Worm (Caenorhabditis elegans) whole organism, L1 larva: ENCODE measurements around the gene tomm-70.

ENCODE experiments used
- C04F5.9 ChIP-seq: sonication (generic microtip); optimal IDR thresholded peaks from 2 replicates; lab custom pipeline; 2016; ENCODE audit warnings: missing genetic modification characterization, missing compliant biosample characterization
- aha-1 ChIP-seq: fragments of 150-350 bp; optimal IDR thresholded peaks from 2 replicates; lab custom pipeline; 2014; ENCODE audit warnings: missing biosample characterization, missing genetic modification characterization
- ceh-8 ChIP-seq: fragments of 200-800 bp; sonication (Bioruptor generic); optimal IDR thresholded peaks from 2 replicates; lab custom pipeline; 2018; ENCODE audit warnings: mild to moderate bottlenecking, missing genetic modification characterization, moderate library complexity, missing compliant biosample characterization
- ceh-82 ChIP-seq, 3 experiments: fragments of 150-350 bp in 1 of 3; sonication (generic microtip) in 2 of 3; optimal IDR thresholded peaks; 2 replicates each; lab custom pipeline; 2014 to 2017; ENCODE audit warnings: missing biosample characterization in 3 of 3, missing genetic modification characterization in 3 of 3
- dpl-1 ChIP-seq, 3 experiments: fragments of 150-350 bp in 2 of 3; sonication (generic microtip) in 1 of 3; optimal IDR thresholded peaks; 2 replicates each; lab custom pipeline; 2014 to 2017; ENCODE audit warnings: missing biosample characterization in 3 of 3, missing genetic modification characterization in 3 of 3, missing genetic modification reagents in 3 of 3
- dsc-1 ChIP-seq: sonication (generic microtip); optimal IDR thresholded peaks from 2 replicates; lab custom pipeline; 2016; ENCODE audit warnings: mild to moderate bottlenecking, missing genetic modification characterization, missing compliant biosample characterization
- efl-1 ChIP-seq, 4 experiments: fragments of 150-350 bp; optimal IDR thresholded peaks in 3 of 4; peaks in 1 of 4; 1 replicate in 1 of 4; 2 replicates in 3 of 4; lab custom pipeline; 2014; ENCODE audit warnings: missing biosample characterization in 2 of 4, missing genetic modification characterization in 2 of 4, missing genetic modification reagents in 2 of 4
- efl-3 ChIP-seq: fragments of 200-800 bp; sonication (Bioruptor generic); optimal IDR thresholded peaks from 2 replicates; lab custom pipeline; 2018; ENCODE audit warnings: mild to moderate bottlenecking, missing genetic modification characterization, missing compliant biosample characterization
- elt-2 ChIP-seq: sonication (generic microtip); optimal IDR thresholded peaks from 2 replicates; lab custom pipeline; 2016; ENCODE audit warnings: missing genetic modification characterization, mild to moderate bottlenecking, inconsistent platforms, missing compliant biosample characterization, missing genetic modification reagents
- fkh-10 ChIP-seq: sonication (generic microtip); optimal IDR thresholded peaks from 2 replicates; lab custom pipeline; 2017; ENCODE audit warnings: missing biosample characterization, missing genetic modification reagents, missing genetic modification characterization
- fkh-4 ChIP-seq: sonication (generic microtip); optimal IDR thresholded peaks from 2 replicates; lab custom pipeline; 2016; ENCODE audit warnings: missing compliant biosample characterization, missing genetic modification characterization, borderline replicate concordance
- fkh-8 ChIP-seq: sonication (generic microtip); optimal IDR thresholded peaks from 2 replicates; lab custom pipeline; 2016; ENCODE audit warnings: mild to moderate bottlenecking, missing genetic modification characterization, missing compliant biosample characterization
- fos-1 ChIP-seq: fragments of 150-350 bp; optimal IDR thresholded peaks from 2 replicates; lab custom pipeline; 2014; ENCODE audit warnings: missing biosample characterization, missing genetic modification characterization
- jun-1 ChIP-seq: fragments of 150-350 bp; optimal IDR thresholded peaks from 2 replicates; lab custom pipeline; 2014; ENCODE audit warnings: missing biosample characterization, missing genetic modification reagents, missing genetic modification characterization
- lin-13 ChIP-seq: fragments of 150-350 bp; optimal IDR thresholded peaks from 2 replicates; lab custom pipeline; 2014; ENCODE audit warnings: missing biosample characterization, missing genetic modification reagents, missing genetic modification characterization
- lin-14 ChIP-seq: fragments of 200-800 bp; sonication (Bioruptor generic); optimal IDR thresholded peaks from 2 replicates; lab custom pipeline; 2018; ENCODE audit warnings: mild to moderate bottlenecking, missing genetic modification characterization, moderate library complexity, missing compliant biosample characterization
- lin-15B ChIP-seq: fragments of 150-350 bp; sonication (generic microtip); optimal IDR thresholded peaks from 3 replicates; lab custom pipeline; 2014; ENCODE audit warnings: missing biosample characterization, missing genetic modification characterization
- lin-39 ChIP-seq: fragments of 150-350 bp; optimal IDR thresholded peaks from 2 replicates; lab custom pipeline; 2014; ENCODE audit warnings: missing biosample characterization, missing genetic modification reagents, missing genetic modification characterization
- lsy-2 ChIP-seq, 2 experiments: fragments of 150-350 bp; optimal IDR thresholded peaks; 2 replicates each; lab custom pipeline; 2014; ENCODE audit warnings: missing biosample characterization in 2 of 2, missing genetic modification characterization in 2 of 2
- mab-9 ChIP-seq: fragments of 200-800 bp; sonication (Bioruptor generic); IDR thresholded peaks from 2 replicates; pipeline ENCODE4 v1.3.6; 2022; ENCODE audit warnings: missing genetic modification reagents, missing genetic modification characterization, missing compliant biosample characterization
- mep-1 ChIP-seq: fragments of 150-350 bp; optimal IDR thresholded peaks from 2 replicates; lab custom pipeline; 2014; ENCODE audit warnings: missing biosample characterization, missing genetic modification characterization
- nhr-12 ChIP-seq: sonication (generic microtip); optimal IDR thresholded peaks from 2 replicates; lab custom pipeline; 2017; ENCODE audit warnings: missing biosample characterization, missing genetic modification characterization
- nhr-237 ChIP-seq: fragments of 150-350 bp; optimal IDR thresholded peaks from 2 replicates; lab custom pipeline; 2014; ENCODE audit warnings: missing biosample characterization, missing genetic modification characterization
- nhr-47 ChIP-seq: sonication (generic microtip); optimal IDR thresholded peaks from 2 replicates; lab custom pipeline; 2016; ENCODE audit warnings: mild to moderate bottlenecking, missing genetic modification characterization, moderate library complexity, missing compliant biosample characterization
- nhr-71 ChIP-seq: sonication (generic microtip); optimal IDR thresholded peaks from 2 replicates; lab custom pipeline; 2016; ENCODE audit warnings: mild to moderate bottlenecking, missing genetic modification characterization, moderate library complexity, missing compliant biosample characterization
- nhr-76 ChIP-seq: sonication (generic microtip); optimal IDR thresholded peaks from 2 replicates; lab custom pipeline; 2017; ENCODE audit warnings: missing biosample characterization, missing genetic modification characterization
- nhr-84 ChIP-seq: sonication (generic microtip); optimal IDR thresholded peaks from 2 replicates; lab custom pipeline; 2017; ENCODE audit warnings: missing biosample characterization, missing genetic modification characterization
- nhr-85 ChIP-seq: sonication (generic microtip); peaks from one replicate; lab custom pipeline; 2016; ENCODE audit warnings: missing genetic modification characterization, inconsistent platforms, missing compliant biosample characterization
- nhr-90 ChIP-seq: sonication (generic microtip); optimal IDR thresholded peaks from 2 replicates; lab custom pipeline; 2016; ENCODE audit warnings: mild to moderate bottlenecking, missing genetic modification characterization, missing compliant biosample characterization; ENCODE audit not compliant: poor library complexity
- pqm-1 ChIP-seq: sonication (generic microtip); optimal IDR thresholded peaks from 3 replicates; lab custom pipeline; 2017; ENCODE audit warnings: missing biosample characterization, missing genetic modification characterization
- sup-37 ChIP-seq: fragments of 200-800 bp; sonication (Bioruptor generic); optimal IDR thresholded peaks from 2 replicates; lab custom pipeline; 2018; ENCODE audit warnings: mild to moderate bottlenecking, missing genetic modification characterization, missing compliant biosample characterization
- swsn-7 ChIP-seq: sonication (generic microtip); optimal IDR thresholded peaks from 2 replicates; lab custom pipeline; 2016; ENCODE audit warnings: missing genetic modification characterization, missing compliant biosample characterization
- unc-30 ChIP-seq: sonication (generic microtip); optimal IDR thresholded peaks from 2 replicates; lab custom pipeline; 2017; ENCODE audit warnings: missing biosample characterization, missing genetic modification characterization
- vab-15 ChIP-seq: sonication (generic microtip); optimal IDR thresholded peaks from 2 replicates; lab custom pipeline; 2017; ENCODE audit warnings: missing genotype, mild to moderate bottlenecking, missing genetic modification characterization, missing compliant biosample characterization
- zip-4 ChIP-seq: fragments of 200-800 bp; sonication (Bioruptor generic); optimal IDR thresholded peaks from 2 replicates; lab custom pipeline; 2018; ENCODE audit warnings: mild to moderate bottlenecking, missing genetic modification characterization, moderate library complexity, missing compliant biosample characterization
- ztf-11 ChIP-seq, 2 experiments: sonication (generic microtip); optimal IDR thresholded peaks; 2 replicates each; lab custom pipeline; 2016 to 2017; ENCODE audit warnings: missing genetic modification characterization in 2 of 2, missing biosample characterization in 1 of 2, missing compliant biosample characterization in 1 of 2

Gene tomm-70

DNA sequence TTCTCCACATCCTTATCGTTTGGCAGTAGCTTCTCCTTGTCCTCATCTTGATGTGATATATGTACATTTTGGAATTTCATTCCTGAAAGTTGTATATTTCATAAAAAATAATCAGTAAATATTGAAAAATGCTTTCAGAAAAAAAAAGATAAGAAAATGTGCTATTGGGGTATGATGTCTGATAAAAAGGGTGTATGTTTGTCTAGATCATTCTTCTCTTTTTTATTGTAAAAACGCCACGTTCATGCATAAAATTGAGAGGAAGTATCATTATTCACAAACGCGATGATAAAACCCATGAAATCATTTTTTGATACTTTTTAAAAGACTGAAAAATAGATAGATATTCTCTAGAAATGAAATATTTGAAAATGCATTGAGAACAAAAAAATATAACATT lies 5.9 kb downstream of the tomm-70 start:
- TF ChIP-seq sup-37 (GFP tag; lab: Kevin White, UChicago), result no peak
- no peak for TF ChIP-seq C04F5.9 (tag; lab: Kevin White, UChicago)
- TF ChIP-seq mab-9 (GFP tag; lab: Robert Waterston, UW), result no peak
- peak; percentile 18 for TF ChIP-seq lin-14 (GFP tag; lab: Kevin White, UChicago)
- no peak for TF ChIP-seq unc-30 (tag; lab: Kevin White, UChicago)
- TF ChIP-seq lin-15B (tag; lab: Kevin White, UChicago), result no peak
- TF ChIP-seq elt-2 (tag; lab: Kevin White, UChicago), result peak; percentile 85
- no peak for TF ChIP-seq nhr-71
- TF ChIP-seq dpl-1 (GFP tag; optimal IDR thresholded peaks at IDR 0.05; lab: Kevin White, UChicago), result no peak
- no peak for TF ChIP-seq nhr-90 (tag; lab: Kevin White, UChicago)
- TF ChIP-seq lin-39, result no peak
- TF ChIP-seq fos-1, result no peak
- TF ChIP-seq pqm-1, result peak; percentile 68
- TF ChIP-seq lin-13, result no peak
- no peak for TF ChIP-seq ceh-82 (tag; optimal IDR thresholded peaks at IDR 0.05; lab: Kevin White, UChicago)
- TF ChIP-seq nhr-76 (tag; lab: Kevin White, UChicago), result no peak
- TF ChIP-seq jun-1, result peak; percentile 28
- TF ChIP-seq fkh-4 (tag; lab: Kevin White, UChicago), result no peak
- no peak for TF ChIP-seq nhr-85 (tag; lab: Kevin White, UChicago)
- TF ChIP-seq, all 84 proteins: peak for 4

DNA sequence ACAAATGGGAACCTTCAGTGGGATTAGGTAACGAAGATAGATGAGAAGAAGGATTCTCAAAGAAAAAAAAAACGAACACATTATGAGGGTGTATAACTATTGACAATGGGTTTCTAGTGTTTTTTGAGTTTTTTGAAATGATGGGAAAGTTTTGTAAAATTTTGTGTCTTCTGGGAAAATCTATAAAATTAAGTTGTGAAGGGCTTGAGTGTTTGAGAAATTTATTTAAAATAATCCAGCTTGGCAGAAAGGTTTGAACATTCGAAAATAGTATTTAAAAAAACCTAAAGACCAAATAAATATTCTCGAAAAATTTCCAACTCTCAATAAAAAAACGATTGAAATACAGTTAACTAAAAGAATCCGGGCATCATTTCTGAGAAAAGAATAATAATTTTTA lies 9.3 kb downstream of the tomm-70 start:
- TF ChIP-seq vab-15 (tag; lab: Kevin White, UChicago) (no peak), ceh-8 (no peak), nhr-47 (tag; lab: Kevin White, UChicago) (no peak), nhr-237 (tag; lab: Kevin White, UChicago) (no peak), fkh-8 (tag; lab: Kevin White, UChicago) (no peak), efl-3 (GFP tag; lab: Kevin White, UChicago) (no peak), zip-4 (GFP tag; lab: Kevin White, UChicago) (no peak), aha-1 (tag; lab: Kevin White, UChicago) (no peak), fkh-4 (tag; lab: Kevin White, UChicago) (no peak), lsy-2 (tag; optimal IDR thresholded peaks at IDR 0.05; lab: Kevin White, UChicago) (no peak), ztf-11 (tag; optimal IDR thresholded peaks at IDR 0.05; lab: Kevin White, UChicago) (no peak)
- TF ChIP-seq, all 84 proteins: peak for 0

DNA sequence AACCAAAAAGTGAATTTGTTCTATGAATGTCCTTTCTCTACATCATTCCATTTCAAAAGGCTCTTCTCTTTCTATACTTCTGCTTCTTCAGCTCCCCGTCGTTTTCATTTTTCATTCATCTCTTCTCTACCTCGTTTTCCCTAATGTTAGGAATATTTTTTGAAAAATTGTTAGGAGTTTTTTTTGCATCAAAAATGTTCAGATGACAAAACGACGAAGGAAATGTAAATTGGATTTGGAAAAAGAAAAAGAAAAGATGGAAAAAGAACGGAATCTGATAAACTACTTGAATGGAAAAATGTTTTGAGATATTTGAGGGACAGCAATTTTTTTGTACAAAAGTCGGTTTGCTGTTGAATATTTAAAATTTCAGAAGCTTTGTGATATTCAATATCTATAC lies 9.8 kb downstream of the tomm-70 start:
- TF ChIP-seq swsn-7 (tag; lab: Kevin White, UChicago) (no peak), lin-14 (GFP tag; lab: Kevin White, UChicago) (peak; percentile 1)

DNA sequence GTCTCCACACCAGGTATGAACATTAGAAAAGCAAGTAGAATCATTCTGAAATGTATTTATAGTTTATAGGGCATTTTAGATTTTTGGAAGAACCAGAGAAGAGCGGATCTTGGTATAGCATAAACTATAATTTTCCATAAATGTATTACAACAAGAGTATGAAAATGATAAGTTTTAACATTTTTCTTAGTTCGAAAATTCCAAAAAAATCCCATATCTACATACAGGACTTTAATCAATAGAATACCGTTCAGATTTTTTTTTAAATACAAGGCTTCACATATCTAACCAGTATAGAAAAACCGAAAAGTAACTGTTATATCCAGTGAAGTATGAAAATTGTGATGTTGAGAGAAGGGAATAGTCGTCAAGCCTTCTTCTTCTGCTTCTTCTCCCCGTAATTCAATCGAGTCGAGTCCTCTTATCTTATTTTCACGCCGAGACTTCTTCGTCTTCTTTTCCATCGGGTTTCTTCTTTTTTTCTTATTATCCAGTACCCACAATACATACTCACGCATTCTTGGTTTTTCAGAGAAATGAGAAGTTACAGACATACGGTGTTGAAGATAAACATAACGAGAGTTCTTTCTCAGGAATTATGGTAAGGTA lies 10.7 kb downstream of the tomm-70 start, which contains the start of gene ZK370.6:
TSS of gene ZK370.6 (minus strand) at position 51 of the 609 bp plus-strand sequence.
- TF ChIP-seq dsc-1 (tag; lab: Kevin White, UChicago) (no peak), lin-14 (GFP tag; lab: Kevin White, UChicago) (peak; percentile 16), nhr-12 (tag; lab: Kevin White, UChicago) (no peak), efl-3 (GFP tag; lab: Kevin White, UChicago) (no peak), nhr-84 (tag; lab: Kevin White, UChicago) (no peak)

DNA sequence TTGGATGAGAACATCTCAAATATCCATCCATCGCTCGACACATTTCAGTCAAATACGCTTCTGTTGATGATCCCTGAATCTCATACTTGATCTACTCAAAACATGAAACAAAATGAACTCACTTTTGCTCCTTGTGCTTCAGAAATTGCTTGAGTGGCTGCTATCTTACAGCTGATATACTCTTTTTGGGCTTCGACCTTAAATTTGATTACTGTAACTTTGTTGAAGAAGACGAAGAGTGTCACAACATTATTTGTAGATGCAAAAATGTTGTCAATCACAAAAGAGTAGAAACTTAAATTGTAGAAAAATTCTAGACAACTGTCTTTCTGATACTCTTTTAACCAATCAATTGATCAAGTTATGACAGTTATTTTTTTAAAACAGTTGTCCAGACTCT lies 12.0 kb downstream of the tomm-70 start:
- TF ChIP-seq efl-1 (optimal IDR thresholded peaks at IDR 0.05; lab: Kevin White, UChicago) (no peak), efl-1 (GFP tag; optimal IDR thresholded peaks at IDR 0.05 in 1 of 2; lab: Kevin White, UChicago) (peak in 1 of 2 experiments; percentile 72), mep-1 (tag; lab: Kevin White, UChicago) (no peak), vab-15 (tag; lab: Kevin White, UChicago) (no peak), fkh-10 (GFP tag; lab: Kevin White, UChicago) (peak; percentile 70), nhr-84 (tag; lab: Kevin White, UChicago) (no peak), nhr-12 (tag; lab: Kevin White, UChicago) (no peak)
